Worm (Caenorhabditis elegans): ENCODE measurements around the gene Y57G7A.11.

DNA sequence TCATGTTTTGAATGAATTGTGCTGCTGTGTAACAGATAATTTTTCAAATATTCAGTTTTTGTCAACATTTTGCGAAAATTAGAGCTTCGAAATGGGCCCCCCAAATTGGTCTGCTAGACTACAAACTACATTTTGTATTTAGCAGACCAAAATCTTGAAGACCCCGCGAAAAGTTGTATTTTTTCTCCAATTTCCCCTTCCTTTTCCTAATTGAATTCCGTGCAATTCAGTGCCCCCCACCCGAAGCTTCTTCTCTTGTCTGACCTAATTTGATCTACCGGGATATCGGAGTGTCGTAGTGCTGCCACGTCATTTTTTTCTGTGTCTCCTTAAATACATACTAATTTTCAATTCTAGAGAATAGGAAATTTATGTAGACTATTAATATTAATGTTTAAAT, 47.3 kb upstream of the Y57G7A.11 start:
- TF ChIP-seq snpc-4 (GFP tag; optimal IDR thresholded peaks at IDR 0.05) (no peak), snpc-4 (tag; optimal IDR thresholded peaks at IDR 0.05) (no peak), gei-17 (GFP tag; optimal IDR thresholded peaks at IDR 0.05) (no peak), nhr-27 (tag; optimal IDR thresholded peaks at IDR 0.05) (no peak), ztf-26 (tag; optimal IDR thresholded peaks at IDR 0.05) (no peak), pha-4 (tag; optimal IDR thresholded peaks at IDR 0.05) (no peak), unc-62 (GFP tag; optimal IDR thresholded peaks at IDR 0.05) (no peak), cebp-1 (GFP tag; IDR thresholded peaks at IDR 0.05) (no peak), cebp-1 (tag; optimal IDR thresholded peaks at IDR 0.05) (no peak), dpl-1 (GFP tag; optimal IDR thresholded peaks at IDR 0.05) (no peak), hlh-26 (GFP tag; conservative IDR thresholded peaks at IDR 0.05) (no peak), ceh-40 (GFP tag; IDR thresholded peaks at IDR 0.05) (no peak), ztf-18 (tag; optimal IDR thresholded peaks at IDR 0.05) (no peak), Y95B8A.8 (GFP tag; IDR thresholded peaks at IDR 0.05) (no peak)

All from whole organism, young adult.